Worm (Caenorhabditis elegans) whole organism, mixed stage, embryonic: ENCODE results near the gene bcmo-1.

Experiments used
- ceh-39 ChIP-seq: fragments of 150-350 bp; optimal IDR thresholded peaks from 2 replicates; lab custom pipeline; 2014; ENCODE audit warnings: missing biosample characterization, missing genetic modification characterization
- drap-1 ChIP-seq: fragments of 200-800 bp; sonication (Bioruptor generic); optimal IDR thresholded peaks from 3 replicates; lab custom pipeline; 2018; ENCODE audit warnings: mild to moderate bottlenecking, missing genetic modification characterization, missing compliant biosample characterization
- mls-2 ChIP-seq: sonication (generic microtip); optimal IDR thresholded peaks from 2 replicates; lab custom pipeline; 2016; ENCODE audit warnings: mild to moderate bottlenecking, missing genetic modification characterization, moderate library complexity, missing compliant biosample characterization
- nhr-12 ChIP-seq: fragments of 150-350 bp; optimal IDR thresholded peaks from 2 replicates; lab custom pipeline; 2014; ENCODE audit warnings: missing biosample characterization, missing genetic modification characterization
- nhr-2 ChIP-seq: fragments of 150-350 bp; optimal IDR thresholded peaks from 2 replicates; lab custom pipeline; 2014; ENCODE audit warnings: missing biosample characterization, missing genetic modification characterization
- nhr-76 ChIP-seq: sonication (generic microtip); optimal IDR thresholded peaks from 2 replicates; lab custom pipeline; 2017; ENCODE audit warnings: missing biosample characterization, missing genetic modification characterization
- pha-4 ChIP-seq: fragments of 150-350 bp; optimal IDR thresholded peaks from 2 replicates; lab custom pipeline; 2018; ENCODE audit warnings: missing biosample characterization, missing genetic modification reagents, missing genetic modification characterization
- sptf-1 ChIP-seq: sonication (generic microtip); optimal IDR thresholded peaks from 2 replicates; lab custom pipeline; 2017; ENCODE audit warnings: mild to moderate bottlenecking, missing genetic modification characterization, moderate library complexity, missing compliant biosample characterization
- ztf-11 ChIP-seq: fragments of 150-350 bp; optimal IDR thresholded peaks from 2 replicates; lab custom pipeline; 2014; ENCODE audit warnings: missing biosample characterization, missing genetic modification characterization

- TF ChIP-seq ztf-11 (tag; lab: Kevin White, UChicago) (no peak), nhr-2 (no peak), nhr-12 (tag; lab: Kevin White, UChicago) (no peak), pha-4 (tag; lab: Kevin White, UChicago) (no peak), sptf-1 (no peak), nhr-76 (no peak), ceh-39 (tag; lab: Kevin White, UChicago) (no peak), mls-2 (tag; lab: Kevin White, UChicago) (no peak), drap-1 (no peak)
Measured at ce11 chrII:12878071-12878668, 47.7 kb downstream of the bcmo-1 start, which contains the start of gene gsy-1.
